Worm (Caenorhabditis elegans) whole organism, L3 larva: ENCODE data around the gene rpb-6.

Experiments used
- R02D3.7 ChIP-seq: fragments of 150-350 bp; optimal IDR thresholded peaks from 2 replicates; lab custom pipeline; 2014; ENCODE audit warnings: missing biosample characterization, missing genetic modification characterization
- ZK546.5 ChIP-seq: sonication (generic microtip); optimal IDR thresholded peaks from 2 replicates; lab custom pipeline; 2017; ENCODE audit warnings: missing biosample characterization, missing genetic modification characterization
- aly-2 ChIP-seq: fragments of 150-350 bp; optimal IDR thresholded peaks from 2 replicates; lab custom pipeline; 2014; ENCODE audit warnings: missing biosample characterization, missing genetic modification characterization
- ama-1 ChIP-seq: fragments of 150-350 bp; optimal IDR thresholded peaks from 2 replicates; lab custom pipeline; 2018
- ceh-16 ChIP-seq: sonication (generic microtip); optimal IDR thresholded peaks from 2 replicates; lab custom pipeline; 2017; ENCODE audit warnings: missing biosample characterization, missing genetic modification characterization
- ceh-28 ChIP-seq: fragments of 150-350 bp; optimal IDR thresholded peaks from 2 replicates; lab custom pipeline; 2014; ENCODE audit warnings: missing biosample characterization, missing genetic modification reagents, missing genetic modification characterization
- ceh-82 ChIP-seq: fragments of 150-350 bp; optimal IDR thresholded peaks from 2 replicates; lab custom pipeline; 2014; ENCODE audit warnings: missing biosample characterization, missing genetic modification characterization
- ceh-9 ChIP-seq: sonication (generic microtip); optimal IDR thresholded peaks from 2 replicates; lab custom pipeline; 2018; ENCODE audit warnings: missing biosample characterization, missing genetic modification characterization
- daf-12 ChIP-seq: fragments of 150-350 bp; optimal IDR thresholded peaks from 2 replicates; lab custom pipeline; 2014; ENCODE audit warnings: missing biosample characterization, missing genetic modification reagents, missing genetic modification characterization
- egl-27 ChIP-seq: sonication (generic microtip); optimal IDR thresholded peaks from 4 replicates; lab custom pipeline; 2017; ENCODE audit warnings: missing biosample characterization, missing genetic modification reagents, missing genetic modification characterization
- egl-5 ChIP-seq: fragments of 150-350 bp; optimal IDR thresholded peaks from 2 replicates; lab custom pipeline; 2017; ENCODE audit warnings: missing biosample characterization, missing genetic modification reagents, missing genetic modification characterization, inconsistent platforms
- elt-1 ChIP-seq: fragments of 150-350 bp; optimal IDR thresholded peaks from 2 replicates; lab custom pipeline; 2014; ENCODE audit warnings: missing biosample characterization, missing genetic modification characterization
- elt-2 ChIP-seq: sonication (generic microtip); optimal IDR thresholded peaks from 2 replicates; lab custom pipeline; 2016; ENCODE audit warnings: missing genetic modification reagents, mild to moderate bottlenecking, missing genetic modification characterization, missing compliant biosample characterization
- elt-3 ChIP-seq, 3 experiments: fragments of 150-350 bp in 1 of 3; sonication (generic microtip) in 2 of 3; optimal IDR thresholded peaks; 2 replicates in 2 of 3; 4 replicates in 1 of 3; lab custom pipeline; 2014 to 2017; ENCODE audit warnings: missing biosample characterization in 3 of 3, missing genetic modification characterization in 3 of 3
- eor-1 ChIP-seq, 2 experiments: fragments of 150-350 bp; optimal IDR thresholded peaks; 2 replicates each; lab custom pipeline; 2014 to 2018; ENCODE audit warnings: missing biosample characterization in 2 of 2, missing genetic modification characterization in 2 of 2
- fkh-10 ChIP-seq: sonication (generic microtip); optimal IDR thresholded peaks from 2 replicates; lab custom pipeline; 2017; ENCODE audit warnings: missing biosample characterization, missing genetic modification reagents, missing genetic modification characterization
- fkh-2 ChIP-seq: fragments of 150-350 bp; optimal IDR thresholded peaks from 2 replicates; lab custom pipeline; 2014; ENCODE audit warnings: missing biosample characterization, missing genetic modification reagents, missing genetic modification characterization
- fos-1 ChIP-seq: fragments of 150-350 bp; optimal IDR thresholded peaks from 2 replicates; lab custom pipeline; 2014; ENCODE audit warnings: missing biosample characterization, missing genetic modification characterization
- hmg-11 ChIP-seq: sonication (generic microtip); optimal IDR thresholded peaks from 2 replicates; lab custom pipeline; 2016; ENCODE audit warnings: missing genetic modification characterization, missing compliant biosample characterization
- jun-1 ChIP-seq: fragments of 150-350 bp; optimal IDR thresholded peaks from 2 replicates; lab custom pipeline; 2014; ENCODE audit warnings: missing biosample characterization, missing genetic modification reagents, missing genetic modification characterization
- lin-15B ChIP-seq: fragments of 150-350 bp; optimal IDR thresholded peaks from 2 replicates; lab custom pipeline; 2014; ENCODE audit warnings: missing biosample characterization, missing genetic modification characterization
- lin-39 ChIP-seq: fragments of 150-350 bp; optimal IDR thresholded peaks from 2 replicates; lab custom pipeline; 2018; ENCODE audit warnings: missing biosample characterization, missing genetic modification reagents, missing genetic modification characterization
- lsy-12 ChIP-seq: sonication (generic microtip); optimal IDR thresholded peaks from 2 replicates; lab custom pipeline; 2016; ENCODE audit warnings: mild to moderate bottlenecking, missing genetic modification characterization, missing compliant biosample characterization
- mdl-1 ChIP-seq: fragments of 150-350 bp; optimal IDR thresholded peaks from 2 replicates; lab custom pipeline; 2014; ENCODE audit warnings: missing biosample characterization, missing genetic modification characterization
- mml-1 ChIP-seq: fragments of 150-350 bp; sonication (generic microtip); optimal IDR thresholded peaks from 3 replicates; lab custom pipeline; 2014; ENCODE audit warnings: missing biosample characterization, missing genetic modification characterization
- nfya-1 ChIP-seq: sonication (generic microtip); optimal IDR thresholded peaks from 2 replicates; lab custom pipeline; 2017; ENCODE audit warnings: missing genetic modification characterization, mild to moderate bottlenecking, missing compliant biosample characterization, antibody characterized with exemption, moderate library complexity; ENCODE audit not compliant: insufficient read depth
- nhr-11 ChIP-seq: fragments of 150-350 bp; optimal IDR thresholded peaks from 2 replicates; lab custom pipeline; 2014; ENCODE audit warnings: missing biosample characterization, missing genetic modification characterization
- nhr-12 ChIP-seq: fragments of 150-350 bp; optimal IDR thresholded peaks from 2 replicates; lab custom pipeline; 2014; ENCODE audit warnings: missing biosample characterization, missing genetic modification characterization
- nhr-23 ChIP-seq: fragments of 150-350 bp; optimal IDR thresholded peaks from 2 replicates; lab custom pipeline; 2014; ENCODE audit warnings: missing biosample characterization, missing genetic modification reagents, missing genetic modification characterization
- nhr-237 ChIP-seq: fragments of 150-350 bp; optimal IDR thresholded peaks from 2 replicates; lab custom pipeline; 2014; ENCODE audit warnings: missing biosample characterization, missing genetic modification characterization
- nhr-25 ChIP-seq: sonication (generic microtip); optimal IDR thresholded peaks from 2 replicates; lab custom pipeline; 2017; ENCODE audit warnings: missing biosample characterization, missing genetic modification characterization
- nhr-28 ChIP-seq: fragments of 150-350 bp; optimal IDR thresholded peaks from 2 replicates; lab custom pipeline; 2014; ENCODE audit warnings: missing biosample characterization, missing genetic modification characterization
- nhr-43 ChIP-seq: sonication (generic microtip); optimal IDR thresholded peaks from 2 replicates; lab custom pipeline; 2016; ENCODE audit warnings: mild to moderate bottlenecking, missing genetic modification characterization, missing compliant biosample characterization; ENCODE audit not compliant: poor library complexity, severe bottlenecking
- nhr-67 ChIP-seq: fragments of 150-350 bp; optimal IDR thresholded peaks from 2 replicates; lab custom pipeline; 2014; ENCODE audit warnings: missing biosample characterization, missing genetic modification characterization
- nhr-76 ChIP-seq: fragments of 150-350 bp; sonication (generic microtip); optimal IDR thresholded peaks from 5 replicates; lab custom pipeline; 2014; ENCODE audit warnings: missing biosample characterization, missing genetic modification characterization
- nhr-77 ChIP-seq: fragments of 150-350 bp; optimal IDR thresholded peaks from 2 replicates; lab custom pipeline; 2014; ENCODE audit warnings: missing biosample characterization, missing genetic modification characterization
- pha-4 ChIP-seq: fragments of 150-350 bp; optimal IDR thresholded peaks from 2 replicates; lab custom pipeline; 2014; ENCODE audit warnings: missing biosample characterization, missing genetic modification reagents, missing genetic modification characterization
- pqm-1 ChIP-seq: fragments of 150-350 bp; optimal IDR thresholded peaks from 2 replicates; lab custom pipeline; 2017; ENCODE audit warnings: missing biosample characterization, missing genetic modification characterization, inconsistent platforms
- sea-2 ChIP-seq: fragments of 150-350 bp; sonication (generic microtip); optimal IDR thresholded peaks from 4 replicates; lab custom pipeline; 2014; ENCODE audit warnings: missing biosample characterization, missing genetic modification reagents, missing genetic modification characterization
- skn-1 ChIP-seq: fragments of 150-350 bp; optimal IDR thresholded peaks from 2 replicates; lab custom pipeline; 2014; ENCODE audit warnings: missing biosample characterization, missing genetic modification characterization
- snpc-4 ChIP-seq: fragments of 150-350 bp; optimal IDR thresholded peaks from 2 replicates; lab custom pipeline; 2014; ENCODE audit warnings: missing biosample characterization, missing genetic modification characterization
- tbx-2 ChIP-seq: sonication (generic microtip); optimal IDR thresholded peaks from 2 replicates; lab custom pipeline; 2016; ENCODE audit warnings: mild to moderate bottlenecking, missing genetic modification characterization, missing compliant biosample characterization
- unc-39 ChIP-seq: sonication (generic microtip); optimal IDR thresholded peaks from 4 replicates; lab custom pipeline; 2017; ENCODE audit warnings: missing biosample characterization, missing genetic modification characterization
- unc-62 ChIP-seq: fragments of 150-350 bp; sonication (generic microtip); optimal IDR thresholded peaks from 4 replicates; lab custom pipeline; 2014; ENCODE audit warnings: missing biosample characterization, missing genetic modification reagents, missing genetic modification characterization
- zag-1 ChIP-seq: fragments of 150-350 bp; optimal IDR thresholded peaks from 2 replicates; lab custom pipeline; 2014; ENCODE audit warnings: missing biosample characterization, missing genetic modification characterization
- ztf-11 ChIP-seq: fragments of 150-350 bp; optimal IDR thresholded peaks from 2 replicates; lab custom pipeline; 2014; ENCODE audit warnings: missing biosample characterization, missing genetic modification characterization
- ztf-4 ChIP-seq: fragments of 150-350 bp; optimal IDR thresholded peaks from 2 replicates; lab custom pipeline; 2014; ENCODE audit warnings: missing biosample characterization, missing genetic modification characterization

The rpb-6 gene

DNA sequence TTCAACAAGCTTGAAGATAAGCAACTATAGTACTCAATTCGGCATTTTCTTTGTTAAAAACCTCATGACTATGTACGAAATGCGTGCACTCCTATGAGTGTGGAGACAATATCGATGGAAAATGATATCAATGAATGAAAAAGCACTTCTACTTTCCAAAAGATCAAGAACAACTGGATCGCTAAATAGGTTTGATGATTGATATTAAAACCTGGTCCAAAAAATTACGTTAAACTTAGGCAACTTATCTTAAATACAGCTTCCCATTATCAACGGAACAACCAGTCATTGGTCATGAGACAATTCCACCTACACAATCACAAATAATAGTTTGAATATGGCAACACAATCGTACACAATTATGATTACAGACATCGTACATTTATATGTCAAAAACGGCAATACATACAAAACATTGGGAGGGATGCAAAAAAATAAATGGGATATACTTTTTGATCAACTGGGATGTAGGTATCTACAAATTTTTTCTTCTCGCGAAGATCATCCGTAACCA is 19.5 kb upstream of the rpb-6 start:
- peak; percentile 65 for TF ChIP-seq pqm-1 (tag; lab: Kevin White, UChicago)
- TF ChIP-seq ama-1 (lab: Kevin White, UChicago), result peak; percentile 68
- TF ChIP-seq nhr-23, result peak; percentile 14
- TF ChIP-seq pha-4, result peak; percentile 21
- TF ChIP-seq elt-1 (tag; lab: Kevin White, UChicago), result peak; percentile 0
- TF ChIP-seq jun-1 (tag; lab: Kevin White, UChicago), result no peak
- no peak for TF ChIP-seq mml-1
- peak; percentile 40 for TF ChIP-seq nhr-43 (tag; lab: Kevin White, UChicago)
- no peak for TF ChIP-seq nfya-1 (tag; lab: Kevin White, UChicago)
- TF ChIP-seq elt-2 (tag; lab: Kevin White, UChicago), result peak; percentile 71
- no peak for TF ChIP-seq zag-1 (tag; lab: Kevin White, UChicago)

DNA sequence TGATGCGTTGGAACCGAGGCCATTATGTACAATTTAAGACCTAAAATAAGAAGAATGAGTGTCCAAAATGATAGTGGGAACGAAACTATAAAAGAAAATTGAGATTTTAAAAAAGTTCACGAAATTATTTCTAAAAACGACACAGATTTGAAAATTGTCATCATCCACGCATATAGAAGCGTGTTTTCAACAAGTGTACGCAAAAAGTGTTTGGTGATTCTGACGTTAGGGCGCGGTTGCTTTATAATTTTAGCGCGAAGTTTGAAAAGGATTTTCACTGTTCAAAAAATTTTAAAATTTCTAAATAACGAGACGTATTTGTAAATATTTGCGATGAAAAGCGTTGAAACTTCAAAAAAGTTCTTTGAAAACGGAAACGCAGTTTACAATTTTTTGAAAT is 15.8 kb upstream of the rpb-6 start, which contains the start of gene cdc-48.1:
Gene cdc-48.1, minus strand, starts transcription at position 40 of the 400 bp plus-strand sequence.
- peak; percentile 99 for TF ChIP-seq nhr-43 (tag; lab: Kevin White, UChicago)
- peak; percentile 100 for TF ChIP-seq fos-1 (tag; lab: Kevin White, UChicago)
- peak; percentile 95 for TF ChIP-seq nhr-28 (tag; lab: Kevin White, UChicago)
- peak; percentile 79 for TF ChIP-seq ceh-16 (tag; lab: Kevin White, UChicago)
- TF ChIP-seq lin-15B (tag; lab: Kevin White, UChicago), result peak; percentile 100
- TF ChIP-seq snpc-4 (tag; lab: Kevin White, UChicago), result peak; percentile 98
- TF ChIP-seq ceh-28 (tag; lab: Kevin White, UChicago), result peak; percentile 98
- peak; percentile 97 for TF ChIP-seq elt-2 (tag; lab: Kevin White, UChicago)
- TF ChIP-seq fkh-10 (GFP tag; lab: Kevin White, UChicago), result peak; percentile 100
- TF ChIP-seq zag-1 (tag; lab: Kevin White, UChicago), result peak; percentile 94
- TF ChIP-seq nhr-23, result peak; percentile 100
- peak; percentile 97 for TF ChIP-seq egl-5 (tag; lab: Kevin White, UChicago)
- TF ChIP-seq nhr-12, result no peak
- TF ChIP-seq nhr-25 (tag; lab: Kevin White, UChicago), result peak; percentile 100
- peak; percentile 99 for TF ChIP-seq jun-1 (tag; lab: Kevin White, UChicago)
- peak; percentile 100 for TF ChIP-seq lsy-12 (tag; lab: Kevin White, UChicago)
- TF ChIP-seq sea-2 (GFP tag; lab: Kevin White, UChicago), result peak; percentile 94
- peak; percentile 80 for TF ChIP-seq ZK546.5 (tag; lab: Kevin White, UChicago)
- peak; percentile 99 for TF ChIP-seq egl-27 (tag; lab: Kevin White, UChicago)
- no peak for TF ChIP-seq mml-1
- TF ChIP-seq fkh-2 (tag; lab: Kevin White, UChicago), result peak; percentile 95
- TF ChIP-seq ztf-11 (tag; lab: Kevin White, UChicago), result peak; percentile 54
- peak; percentile 100 for TF ChIP-seq pha-4
- TF ChIP-seq unc-62 (GFP tag; lab: Kevin White, UChicago), result peak; percentile 100
- TF ChIP-seq mdl-1 (tag; lab: Kevin White, UChicago), result peak; percentile 94
- peak; percentile 97 for TF ChIP-seq nhr-77 (tag; lab: Kevin White, UChicago)
- TF ChIP-seq R02D3.7 (tag; lab: Kevin White, UChicago), result peak; percentile 98
- TF ChIP-seq nhr-11 (tag; lab: Kevin White, UChicago), result peak; percentile 100
- TF ChIP-seq aly-2 (tag; lab: Kevin White, UChicago), result peak; percentile 99
- TF ChIP-seq nhr-67, result peak; percentile 73
- TF ChIP-seq pqm-1 (tag; lab: Kevin White, UChicago), result peak; percentile 100
- TF ChIP-seq nhr-76 (tag; lab: Kevin White, UChicago), result peak; percentile 94
- TF ChIP-seq hmg-11 (tag; lab: Kevin White, UChicago), result peak; percentile 98
- TF ChIP-seq nfya-1 (tag; lab: Kevin White, UChicago), result peak; percentile 99
- peak; percentile 93 for TF ChIP-seq ama-1 (lab: Kevin White, UChicago)
- TF ChIP-seq tbx-2, result peak; percentile 97
- peak; percentile 96 for TF ChIP-seq daf-12 (tag; lab: Kevin White, UChicago)
- peak; percentile 99 for TF ChIP-seq lin-39 (tag; lab: Kevin White, UChicago)
- peak; percentile 100 for TF ChIP-seq skn-1 (tag; lab: Kevin White, UChicago)
- no peak for TF ChIP-seq ceh-9 (tag; lab: Kevin White, UChicago)
- peak; percentile 96 for TF ChIP-seq ztf-4 (tag; lab: Kevin White, UChicago)
- TF ChIP-seq ceh-82 (tag; lab: Kevin White, UChicago), result peak; percentile 99
- peak; percentile 74 for TF ChIP-seq nhr-237 (tag; lab: Kevin White, UChicago)
- peak; percentile 96 to 100 (median 99) for TF ChIP-seq elt-3 (tag; optimal IDR thresholded peaks at IDR 0.05; lab: Kevin White, UChicago)
- peak in 1 of 2 experiments; percentile 62 for TF ChIP-seq eor-1 (tag; optimal IDR thresholded peaks at IDR 0.05; lab: Kevin White, UChicago)
- TF ChIP-seq elt-1 (tag; lab: Kevin White, UChicago), result peak; percentile 97
- TF ChIP-seq unc-39 (tag; lab: Kevin White, UChicago), result peak; percentile 69
- TF ChIP-seq, all 47 proteins: peak for 44
